Fruit fly (Drosophila melanogaster) whole organism, embryonic: ENCODE measurements around the gene CG3149.

Experiments used
- Atf-2 ChIP-seq: fragments of 200-800 bp; sonication (Bioruptor generic); optimal IDR thresholded peaks from 2 replicates; lab custom pipeline; 2016; ENCODE audit warnings: missing biosample characterization, missing genetic modification characterization
- Atf6 ChIP-seq: fragments of 200-800 bp; sonication (Bioruptor generic); IDR thresholded peaks from 2 replicates; pipeline ENCODE4 v1.3.6; 2022; ENCODE audit warnings: missing biosample characterization, missing genetic modification characterization
- Bgb ChIP-seq: fragments of 200-800 bp; sonication (Bioruptor generic); IDR thresholded peaks from 2 replicates; pipeline ENCODE4 v1.3.6; 2022; ENCODE audit warnings: missing biosample characterization, missing genetic modification characterization; ENCODE audit not compliant: partially characterized antibody
- CG12104 ChIP-seq: fragments of 200-800 bp; sonication (Bioruptor generic); optimal IDR thresholded peaks from 3 replicates; lab custom pipeline; 2016; ENCODE audit warnings: missing biosample characterization, missing genetic modification characterization
- CG12236 ChIP-seq: fragments of 200-800 bp; sonication (Bioruptor generic); optimal IDR thresholded peaks from 2 replicates; lab custom pipeline; 2016; ENCODE audit warnings: missing biosample characterization, missing genetic modification characterization
- CG12942 ChIP-seq: fragments of 200-800 bp; sonication (Bioruptor generic); optimal IDR thresholded peaks from 3 replicates; lab custom pipeline; 2016; ENCODE audit warnings: missing biosample characterization, missing genetic modification characterization
- CG13424 ChIP-seq: fragments of 200-800 bp; sonication (Bioruptor generic); optimal IDR thresholded peaks from 2 replicates; lab custom pipeline; 2019; ENCODE audit warnings: missing biosample characterization, mild to moderate bottlenecking, missing genetic modification characterization, moderate library complexity
- CG13775 ChIP-seq: fragments of 200-800 bp; sonication (Bioruptor generic); optimal IDR thresholded peaks from 3 replicates; lab custom pipeline; 2017; ENCODE audit warnings: missing biosample characterization, mild to moderate bottlenecking, missing genetic modification characterization
- CG15073 ChIP-seq: fragments of 200-800 bp; sonication (Bioruptor generic); optimal IDR thresholded peaks from 2 replicates; lab custom pipeline; 2016; ENCODE audit warnings: missing biosample characterization, missing genetic modification characterization
- CG1647 ChIP-seq: fragments of 200-800 bp; sonication (Bioruptor generic); optimal IDR thresholded peaks from 3 replicates; lab custom pipeline; 2016; ENCODE audit warnings: missing biosample characterization, missing genetic modification characterization
- CG16813 ChIP-seq: fragments of 200-800 bp; sonication (Bioruptor generic); IDR thresholded peaks from 3 replicates; pipeline ENCODE4 v1.3.6; 2022; ENCODE audit warnings: missing biosample characterization, missing genetic modification characterization; ENCODE audit not compliant: partially characterized antibody
- CG17361 ChIP-seq: fragments of 200-800 bp; sonication (Bioruptor generic); IDR thresholded peaks from 3 replicates; pipeline ENCODE4 v1.3.6; 2022; ENCODE audit warnings: missing biosample characterization, missing genetic modification characterization
- CG18476 ChIP-seq: fragments of 200-800 bp; sonication (Bioruptor generic); optimal IDR thresholded peaks from 2 replicates; lab custom pipeline; 2016; ENCODE audit warnings: missing biosample characterization, mild to moderate bottlenecking, missing genetic modification characterization
- CG2116 ChIP-seq: fragments of 200-800 bp; sonication (Bioruptor generic); optimal IDR thresholded peaks from 3 replicates; lab custom pipeline; 2018; ENCODE audit warnings: missing biosample characterization, mild to moderate bottlenecking, missing genetic modification characterization
- CG2202 ChIP-seq: fragments of 200-800 bp; sonication (Bioruptor generic); optimal IDR thresholded peaks from 2 replicates; lab custom pipeline; 2018; ENCODE audit warnings: missing biosample characterization, mild to moderate bottlenecking, missing genetic modification characterization
- CG30020 ChIP-seq: fragments of 200-800 bp; optimal IDR thresholded peaks from 2 replicates; lab custom pipeline; 2019; ENCODE audit warnings: missing biosample characterization, mild to moderate bottlenecking, missing genetic modification characterization, moderate library complexity
- CG34224 ChIP-seq: fragments of 200-800 bp; sonication (Bioruptor generic); IDR thresholded peaks from 3 replicates; pipeline ENCODE4 v1.3.6; 2022; ENCODE audit warnings: missing biosample characterization, missing genetic modification characterization; ENCODE audit not compliant: partially characterized antibody
- CG4730 ChIP-seq: fragments of 200-800 bp; sonication (Bioruptor generic); IDR thresholded peaks from 2 replicates; pipeline ENCODE4 v1.3.6; 2022; ENCODE audit warnings: missing biosample characterization, missing genetic modification characterization
- CG6654 ChIP-seq: fragments of 200-800 bp; sonication (Bioruptor generic); optimal IDR thresholded peaks from 2 replicates; lab custom pipeline; 2017; ENCODE audit warnings: missing biosample characterization, mild to moderate bottlenecking, missing genetic modification characterization
- CG7357 ChIP-seq: fragments of 200-800 bp; sonication (Bioruptor generic); IDR thresholded peaks from 3 replicates; pipeline ENCODE4 v1.3.6; 2022; ENCODE audit warnings: missing biosample characterization, missing genetic modification characterization
- CG7786 ChIP-seq: fragments of 200-800 bp; sonication (Bioruptor generic); optimal IDR thresholded peaks from 2 replicates; lab custom pipeline; 2016; ENCODE audit warnings: missing biosample characterization, missing genetic modification characterization
- CG8478 ChIP-seq: fragments of >200 bp; optimal IDR thresholded peaks from 2 replicates; lab custom pipeline; 2018
- CkIIα-i1 ChIP-seq: fragments of 200-800 bp; sonication (Bioruptor generic); IDR thresholded peaks from 2 replicates; pipeline ENCODE4 v1.3.6; 2022; ENCODE audit warnings: missing biosample characterization, missing genetic modification characterization
- Eip74EF ChIP-seq, 2 experiments: fragments of 200-800 bp in 1 of 2; fragments of >200 bp in 1 of 2; sonication (Bioruptor generic) in 1 of 2; optimal IDR thresholded peaks; 2 replicates each; lab custom pipeline; 2017 to 2019; ENCODE audit warnings: missing biosample characterization in 2 of 2, missing genetic modification characterization in 2 of 2, mild to moderate bottlenecking in 1 of 2, moderate library complexity in 1 of 2
- Ets65A ChIP-seq: fragments of 200-800 bp; sonication (Bioruptor generic); peaks from one replicate; lab custom pipeline; 2016; ENCODE audit warnings: missing biosample characterization, missing genetic modification characterization
- HLH3B ChIP-seq: fragments of 200-800 bp; sonication (Bioruptor generic); IDR thresholded peaks from 2 replicates; pipeline ENCODE4 v1.3.6; 2022; ENCODE audit warnings: missing biosample characterization, missing genetic modification characterization
- Mad ChIP-seq: fragments of 200-800 bp; sonication (Bioruptor generic); optimal IDR thresholded peaks from 2 replicates; lab custom pipeline; 2016; ENCODE audit warnings: missing biosample characterization, missing genetic modification characterization
- Neu2 ChIP-seq: fragments of 200-800 bp; sonication (Bioruptor generic); optimal IDR thresholded peaks from 3 replicates; lab custom pipeline; 2016; ENCODE audit warnings: missing biosample characterization, missing genetic modification characterization, borderline replicate concordance
- NfI ChIP-seq: fragments of 200-800 bp; sonication (Bioruptor generic); optimal IDR thresholded peaks from 3 replicates; lab custom pipeline; 2018; ENCODE audit warnings: missing biosample characterization, mild to moderate bottlenecking, missing genetic modification characterization, moderate library complexity
- Oli ChIP-seq: fragments of 200-800 bp; sonication (Bioruptor generic); optimal IDR thresholded peaks from 2 replicates; lab custom pipeline; 2018; ENCODE audit warnings: missing biosample characterization, mild to moderate bottlenecking, missing genetic modification characterization, moderate library complexity
- Poxn ChIP-seq: fragments of 200-800 bp; sonication (Bioruptor generic); IDR thresholded peaks from 2 replicates; pipeline ENCODE4 v1.3.6; 2022; ENCODE audit warnings: missing biosample characterization, missing genetic modification characterization
- Taf1 ChIP-seq: fragments of 200-800 bp; sonication (Bioruptor generic); IDR thresholded peaks from 2 replicates; pipeline ENCODE4 v1.3.6; 2022; ENCODE audit warnings: missing biosample characterization, missing genetic modification characterization
- Xrp1 ChIP-seq: fragments of 200-800 bp; sonication (Bioruptor generic); IDR thresholded peaks from 2 replicates; pipeline ENCODE4 v1.3.6; 2022; ENCODE audit warnings: missing biosample characterization, missing genetic modification characterization
- ab ChIP-seq: fragments of 200-800 bp; sonication (Bioruptor generic); optimal IDR thresholded peaks from 2 replicates; lab custom pipeline; 2016; ENCODE audit warnings: missing biosample characterization, missing genetic modification characterization
- az2 ChIP-seq: fragments of 200-800 bp; sonication (Bioruptor generic); optimal IDR thresholded peaks from 3 replicates; lab custom pipeline; 2016; ENCODE audit warnings: missing biosample characterization, missing genetic modification characterization
- ci ChIP-seq: fragments of 200-800 bp; sonication (Bioruptor generic); IDR thresholded peaks from 3 replicates; pipeline ENCODE4 v1.3.6; 2022; ENCODE audit warnings: missing biosample characterization, missing genetic modification characterization
- danr ChIP-seq: fragments of 200-800 bp; sonication (Bioruptor generic); IDR thresholded peaks from 2 replicates; pipeline ENCODE4 v1.3.6; 2022; ENCODE audit warnings: missing biosample characterization, missing genetic modification characterization
- fd64A ChIP-seq: fragments of 200-800 bp; sonication (Bioruptor generic); optimal IDR thresholded peaks from 3 replicates; lab custom pipeline; 2018; ENCODE audit warnings: missing biosample characterization, mild to moderate bottlenecking, missing genetic modification characterization
- gsb ChIP-seq: fragments of 200-800 bp; sonication (Bioruptor generic); IDR thresholded peaks from 2 replicates; pipeline ENCODE4 v1.3.6; 2022; ENCODE audit warnings: missing biosample characterization, missing genetic modification characterization
- her ChIP-seq: fragments of 200-800 bp; sonication (Bioruptor generic); optimal IDR thresholded peaks from 2 replicates; lab custom pipeline; 2016; ENCODE audit warnings: missing biosample characterization, missing genetic modification characterization
- luna ChIP-seq: fragments of 200-800 bp; sonication (Bioruptor generic); optimal IDR thresholded peaks from 2 replicates; lab custom pipeline; 2016; ENCODE audit warnings: missing biosample characterization, missing genetic modification characterization
- nau ChIP-seq: fragments of 200-800 bp; sonication (Bioruptor generic); optimal IDR thresholded peaks from 3 replicates; lab custom pipeline; 2017; ENCODE audit warnings: missing biosample characterization, mild to moderate bottlenecking, missing genetic modification characterization, missing genetic modification reagents
- nmo ChIP-seq: fragments of 200-800 bp; sonication (Bioruptor generic); optimal IDR thresholded peaks from 2 replicates; lab custom pipeline; 2018; ENCODE audit warnings: missing biosample characterization, mild to moderate bottlenecking, missing genetic modification characterization, moderate library complexity
- p53 ChIP-seq: fragments of 200-800 bp; sonication (Bioruptor generic); optimal IDR thresholded peaks from 2 replicates; lab custom pipeline; 2016; ENCODE audit warnings: missing biosample characterization, missing genetic modification characterization
- peb ChIP-seq: fragments of 200-800 bp; sonication (Bioruptor generic); IDR thresholded peaks from 2 replicates; pipeline ENCODE4 v1.3.6; 2022; ENCODE audit warnings: missing biosample characterization, missing genetic modification characterization
- prd ChIP-seq, 3 experiments: fragments of >200 bp in 2 of 3; fragments of 200-800 bp in 1 of 3; sonication (Bioruptor generic) in 1 of 3; optimal IDR thresholded peaks in 2 of 3; IDR thresholded peaks in 1 of 3; 2 replicates in 2 of 3; 3 replicates in 1 of 3; pipeline versions ENCODE4 v1.3.6 to Lab custom; 2017 to 2022; ENCODE audit warnings: missing biosample characterization in 1 of 3, missing genetic modification characterization in 1 of 3
- scrt ChIP-seq: fragments of 200-800 bp; sonication (Bioruptor generic); optimal IDR thresholded peaks from 2 replicates; lab custom pipeline; 2018; ENCODE audit warnings: missing biosample characterization, mild to moderate bottlenecking, missing genetic modification characterization, moderate library complexity
- slou ChIP-seq: fragments of 200-800 bp; sonication (Bioruptor generic); optimal IDR thresholded peaks from 3 replicates; lab custom pipeline; 2016; ENCODE audit warnings: missing biosample characterization, missing genetic modification characterization
- sqz ChIP-seq: fragments of 200-800 bp; sonication (Bioruptor generic); optimal IDR thresholded peaks from 3 replicates; lab custom pipeline; 2018; ENCODE audit warnings: missing biosample characterization, mild to moderate bottlenecking, missing genetic modification characterization
- usp ChIP-seq: fragments of >200 bp; optimal IDR thresholded peaks from 2 replicates; lab custom pipeline; 2017; ENCODE audit warnings: missing biosample characterization, missing genetic modification characterization

CG3149 gene

DNA sequence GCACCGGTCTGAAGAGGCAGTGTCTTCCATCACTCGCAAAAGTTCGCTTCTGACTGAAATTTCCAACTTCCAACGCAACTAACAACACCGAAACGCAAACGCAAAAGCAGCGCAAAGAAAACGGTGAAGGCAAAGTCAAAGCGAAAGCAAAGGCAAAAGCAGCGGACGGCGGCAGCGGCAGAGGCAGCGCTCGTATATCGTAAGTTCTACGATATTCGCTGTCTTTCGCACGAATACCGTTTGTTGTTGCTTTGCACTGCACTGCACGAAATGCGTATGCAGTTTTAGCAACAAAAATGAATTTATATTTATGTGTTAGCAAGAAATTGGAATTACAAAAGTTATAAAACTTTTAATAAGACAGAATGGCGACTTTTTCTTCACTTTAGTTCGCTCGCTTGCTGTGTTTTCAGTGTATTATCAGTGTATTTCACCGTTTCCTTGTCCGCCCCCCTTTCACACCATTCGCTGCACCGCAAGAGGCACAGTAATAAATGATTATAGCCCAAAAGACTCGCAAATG is 46.5 kb downstream of the CG3149 start, which contains the start of gene OtopLa (continued):
- TF ChIP-seq Oli = peak; percentile 85
- no peak for TF ChIP-seq CG8478
- TF ChIP-seq ci (GFP tag; lab: Robert Waterston, UW) = peak; percentile 96
- TF ChIP-seq CG18476 (GFP tag; lab: Kevin White, UChicago) = peak; percentile 68
- peak; percentile 0 for TF ChIP-seq luna (GFP tag; lab: Kevin White, UChicago)
- TF ChIP-seq CG12104 (GFP tag; lab: Kevin White, UChicago) = peak; percentile 65
- peak; percentile 92 for TF ChIP-seq Xrp1 (GFP tag; lab: Robert Waterston, UW)
- TF ChIP-seq CG16813 = no peak
- peak; percentile 8 for TF ChIP-seq CG30020
- peak; percentile 97 for TF ChIP-seq Ets65A (GFP tag; lab: Kevin White, UChicago)
- no peak for TF ChIP-seq Neu2 (GFP tag; lab: Kevin White, UChicago)
- peak; percentile 70 for TF ChIP-seq CG6654 (GFP tag; lab: Kevin White, UChicago)
- peak; percentile 90 for TF ChIP-seq nmo
- peak; percentile 58 for TF ChIP-seq danr (GFP tag; lab: Robert Waterston, UW)
- peak; percentile 65 for TF ChIP-seq CG13775 (GFP tag; lab: Kevin White, UChicago)
- no peak for TF ChIP-seq nau (GFP tag; lab: Kevin White, UChicago)
- TF ChIP-seq CG13424 (tag; lab: Kevin White, UChicago) = peak; percentile 85
- TF ChIP-seq Eip74EF (GFP tag; optimal IDR thresholded peaks at IDR 0.05; lab: Kevin White, UChicago) = peak in 1 of 2 experiments; percentile 80
- peak; percentile 77 for TF ChIP-seq CG2202
- peak; percentile 66 for TF ChIP-seq her (GFP tag; lab: Kevin White, UChicago)
- TF ChIP-seq CG2116 (GFP tag; lab: Kevin White, UChicago) = peak; percentile 27
- peak; percentile 84 for TF ChIP-seq az2 (GFP tag; lab: Kevin White, UChicago)
- TF ChIP-seq slou (GFP tag; lab: Kevin White, UChicago) = peak; percentile 73
- TF ChIP-seq Taf1 (GFP tag; lab: Robert Waterston, UW) = peak; percentile 47; the same call in 1 of the 2 replicates
- TF ChIP-seq prd (optimal IDR thresholded peaks at IDR 0.05; lab: Kevin White, UChicago) = no peak
- peak; percentile 87 for TF ChIP-seq prd (GFP tag; IDR thresholded peaks at IDR 0.05; lab: Robert Waterston, UW)
- TF ChIP-seq CG4730 = peak; percentile 72
- TF ChIP-seq CG17361 (GFP tag; lab: Robert Waterston, UW) = peak; percentile 85
- no peak for TF ChIP-seq CG34224 (GFP tag; lab: Robert Waterston, UW)
- TF ChIP-seq fd64A = peak; percentile 72
- TF ChIP-seq Atf-2 (GFP tag; lab: Kevin White, UChicago) = peak; percentile 66
- TF ChIP-seq CG7786 = peak; percentile 72
- TF ChIP-seq CkIIα-i1 (GFP tag; lab: Robert Waterston, UW) = peak; percentile 22; the same call in 1 of the 2 replicates
- TF ChIP-seq scrt = peak; percentile 64
- TF ChIP-seq CG12942 (GFP tag; lab: Kevin White, UChicago) = peak; percentile 65
- TF ChIP-seq gsb = peak; percentile 48; the same call in 1 of the 2 replicates
- peak; percentile 58 for TF ChIP-seq sqz (GFP tag; lab: Kevin White, UChicago)
- peak; percentile 53 for TF ChIP-seq CG1647 (GFP tag; lab: Kevin White, UChicago)
- TF ChIP-seq peb (GFP tag; lab: Robert Waterston, UW) = peak; percentile 80
- TF ChIP-seq CG15073 = peak; percentile 1
- peak; percentile 55 for TF ChIP-seq Mad (GFP tag; lab: Kevin White, UChicago)
- no peak for TF ChIP-seq usp (GFP tag; lab: Kevin White, UChicago)
- TF ChIP-seq p53 (GFP tag; lab: Kevin White, UChicago) = peak; percentile 11
- peak; percentile 31 for TF ChIP-seq ab (GFP tag; lab: Kevin White, UChicago)
- TF ChIP-seq CG12236 (GFP tag; lab: Kevin White, UChicago) = peak; percentile 62
- TF ChIP-seq HLH3B = peak; percentile 90
- peak; percentile 81 for TF ChIP-seq NfI (GFP tag; lab: Kevin White, UChicago)
- peak; percentile 81 for TF ChIP-seq Atf6 (GFP tag; lab: Robert Waterston, UW)
- no peak for TF ChIP-seq Bgb
- TF ChIP-seq Poxn (GFP tag; lab: Robert Waterston, UW) = 0 out of 2 replicates have a peak, but pooled peaks have one; percentile 15
- TF ChIP-seq CG7357 (GFP tag; lab: Robert Waterston, UW) = peak; percentile 58; the same call in 1 of the 3 replicates
